Fruit fly (Drosophila melanogaster): ENCODE measurements around the gene Rev1.

- TF ChIP-seq kay (GFP tag; ENCODE audit: borderline replicate concordance) (peak; percentile 86), CG14711 (tag; optimal IDR thresholded peaks at IDR 0.05) (no peak), pad (GFP tag; optimal IDR thresholded peaks at IDR 0.05) (no peak), Crg-1 (GFP tag; optimal IDR thresholded peaks at IDR 0.05) (no peak), CG7101 (tag; optimal IDR thresholded peaks at IDR 0.05) (no peak)
Observed at dm6 chr3L:626498-627369, 27.4 kb upstream of the Rev1 start.

Measured in whole organism, adult.